Worm (Caenorhabditis elegans): ENCODE data around the gene acp-3.
A peak's percentile ranks its signal among the peaks of the same experiment; 100 is the strongest.

Gene acp-3

ce11 chrII:8415462-8416037, 21.4 kb downstream of the acp-3 start:
- TF ChIP-seq ztf-29 (GFP tag; IDR thresholded peaks at IDR 0.05) (peak; percentile 54; the same call in 1 of the 2 replicates), flt-1 (GFP tag; IDR thresholded peaks at IDR 0.05) (0 out of 2 replicates have a peak, but pooled peaks have one; percentile 49), med-1 (GFP tag; optimal IDR thresholded peaks at IDR 0.05; ENCODE audit: insufficient read depth) (no peak), T22C8.4 (GFP tag; IDR thresholded peaks at IDR 0.05) (no peak)

DNA sequence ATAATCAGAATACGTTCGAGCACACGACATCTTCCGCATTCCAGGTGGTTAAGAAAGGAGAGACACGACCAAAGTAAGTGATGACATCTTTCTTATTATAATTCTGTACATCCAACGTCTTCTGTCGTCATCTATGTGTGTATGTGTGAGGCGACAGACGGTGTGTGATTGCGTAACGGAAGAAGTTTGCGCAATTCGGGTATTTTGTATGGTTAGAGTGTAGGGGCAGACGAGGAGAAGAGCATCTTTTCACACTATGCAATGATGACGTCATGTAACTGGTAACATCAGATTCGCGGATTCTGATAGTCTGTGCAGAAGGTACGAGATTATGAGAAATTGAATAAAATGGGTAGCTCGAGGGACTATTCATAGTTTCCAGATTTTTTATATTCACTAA, 21.9 kb downstream of the acp-3 start:
- TF ChIP-seq cog-1 (tag; optimal IDR thresholded peaks at IDR 0.05) = no peak
- no peak for TF ChIP-seq med-1 (GFP tag; optimal IDR thresholded peaks at IDR 0.05; ENCODE audit: insufficient read depth)
- TF ChIP-seq T22C8.4 (GFP tag; IDR thresholded peaks at IDR 0.05) = no peak
- TF ChIP-seq ztf-23 (GFP tag; IDR thresholded peaks at IDR 0.05) = no peak
- TF ChIP-seq klf-2 (GFP tag; conservative IDR thresholded peaks at IDR 0.05) = no peak
- TF ChIP-seq ztf-29 (GFP tag; IDR thresholded peaks at IDR 0.05) = no peak
- TF ChIP-seq tab-1 (GFP tag; IDR thresholded peaks at IDR 0.05) = no peak
- TF ChIP-seq ref-1 (GFP tag; conservative IDR thresholded peaks at IDR 0.05) = no peak
- no peak for TF ChIP-seq flt-1 (GFP tag; IDR thresholded peaks at IDR 0.05)

DNA sequence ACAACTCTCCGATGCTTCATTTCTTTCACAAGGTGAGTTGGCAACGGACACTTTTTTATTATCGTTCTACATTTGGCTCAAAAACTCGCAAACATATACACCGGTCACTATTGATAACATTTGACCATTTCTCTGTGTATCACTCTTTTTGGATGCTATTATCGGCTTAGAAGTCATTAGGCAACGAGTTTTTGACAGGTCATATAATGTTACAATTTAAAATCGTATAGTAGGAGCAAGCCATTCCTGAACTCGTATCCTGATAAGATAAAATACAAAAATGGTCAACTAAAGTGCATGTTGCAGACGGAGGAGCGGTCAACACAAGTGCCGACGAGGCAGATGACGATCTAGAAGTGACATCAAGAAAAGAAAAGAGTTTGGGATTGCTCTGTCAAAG, 24.0 kb downstream of the acp-3 start:
- no peak for TF ChIP-seq flt-1 (GFP tag; IDR thresholded peaks at IDR 0.05)

ce11 chrII:8412061-8412721, 24.7 kb downstream of the acp-3 start, which contains the start of gene efl-3:
efl-3 (plus strand) TSS chrII:8412671.
- no peak for TF ChIP-seq ztf-29 (GFP tag; IDR thresholded peaks at IDR 0.05)
- TF ChIP-seq cog-1 (tag; optimal IDR thresholded peaks at IDR 0.05) = no peak
- TF ChIP-seq ztf-23 (GFP tag; IDR thresholded peaks at IDR 0.05) = no peak

ce11 chrII:8411002-8411401, 25.9 kb downstream of the acp-3 start:
- no peak for TF ChIP-seq ref-1 (GFP tag; conservative IDR thresholded peaks at IDR 0.05)
- TF ChIP-seq cog-1 (tag; optimal IDR thresholded peaks at IDR 0.05) = no peak
- no peak for TF ChIP-seq tab-1 (GFP tag; IDR thresholded peaks at IDR 0.05)
- TF ChIP-seq ztf-29 (GFP tag; IDR thresholded peaks at IDR 0.05) = no peak
- TF ChIP-seq ztf-23 (GFP tag; IDR thresholded peaks at IDR 0.05) = no peak
- no peak for TF ChIP-seq T22C8.4 (GFP tag; IDR thresholded peaks at IDR 0.05)
- TF ChIP-seq med-1 (GFP tag; optimal IDR thresholded peaks at IDR 0.05; ENCODE audit: insufficient read depth) = no peak
- TF ChIP-seq klf-2 (GFP tag; conservative IDR thresholded peaks at IDR 0.05) = no peak
- no peak for TF ChIP-seq flt-1 (GFP tag; IDR thresholded peaks at IDR 0.05)

DNA sequence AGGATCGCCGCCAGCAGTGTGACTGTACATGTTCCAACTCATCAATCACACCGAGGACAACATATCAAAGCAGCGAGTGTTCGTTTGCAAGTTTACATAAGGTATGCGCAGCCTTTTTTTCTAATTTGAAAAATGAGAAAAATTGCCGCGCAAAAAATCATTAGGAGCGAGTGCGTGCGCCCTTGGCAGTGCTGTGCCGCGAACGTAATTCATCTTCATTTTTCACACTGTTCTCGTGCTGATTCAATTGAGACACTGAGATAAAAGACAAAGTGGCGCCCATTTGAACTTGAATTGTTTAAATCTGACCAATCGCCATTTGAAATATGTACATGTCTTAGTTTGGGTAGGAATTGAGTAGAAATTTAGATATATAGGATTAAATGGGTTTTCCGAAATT, 27.4 kb downstream of the acp-3 start:
- no peak for TF ChIP-seq ref-1 (GFP tag; conservative IDR thresholded peaks at IDR 0.05)

DNA sequence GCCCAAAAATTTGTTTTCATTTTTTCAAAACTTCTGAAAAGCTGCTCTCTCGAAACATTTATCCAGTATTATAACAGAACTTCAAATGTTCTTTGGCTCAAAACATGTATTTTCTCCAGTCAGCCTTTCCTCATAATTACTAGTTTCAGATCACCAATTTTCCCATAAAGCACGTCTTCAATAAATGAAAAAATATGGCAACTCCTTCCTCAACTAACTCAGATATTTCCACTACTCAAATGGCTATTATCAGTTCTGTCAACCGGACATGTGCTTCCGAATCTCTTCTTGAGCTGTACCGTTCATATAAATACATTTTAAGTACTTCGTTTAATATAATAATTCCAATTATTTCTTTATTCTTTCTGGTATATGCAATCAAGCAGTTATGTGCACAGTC, 29.4 kb downstream of the acp-3 start, which contains the start of gene sra-13:
Gene sra-13, plus strand, starts transcription at position 195 of the 400 bp plus-strand sequence.
- no peak for TF ChIP-seq klf-2 (GFP tag; conservative IDR thresholded peaks at IDR 0.05)
- no peak for TF ChIP-seq flt-1 (GFP tag; IDR thresholded peaks at IDR 0.05)
- no peak for TF ChIP-seq ztf-29 (GFP tag; IDR thresholded peaks at IDR 0.05)
- TF ChIP-seq ztf-23 (GFP tag; IDR thresholded peaks at IDR 0.05) = no peak
- no peak for TF ChIP-seq T22C8.4 (GFP tag; IDR thresholded peaks at IDR 0.05)
- no peak for TF ChIP-seq med-1 (GFP tag; optimal IDR thresholded peaks at IDR 0.05; ENCODE audit: insufficient read depth)
- TF ChIP-seq cog-1 (tag; optimal IDR thresholded peaks at IDR 0.05) = no peak
- TF ChIP-seq ref-1 (GFP tag; conservative IDR thresholded peaks at IDR 0.05) = no peak
- no peak for TF ChIP-seq tab-1 (GFP tag; IDR thresholded peaks at IDR 0.05)

ce11 chrII:8405303-8405702, 31.6 kb downstream of the acp-3 start, which contains the start of gene ubc-24:
ubc-24 (plus strand) TSS chrII:8405603.
- TF ChIP-seq med-1 (GFP tag; optimal IDR thresholded peaks at IDR 0.05; ENCODE audit: insufficient read depth) (no peak), ref-1 (GFP tag; conservative IDR thresholded peaks at IDR 0.05) (no peak), tab-1 (GFP tag; IDR thresholded peaks at IDR 0.05) (no peak), ztf-23 (GFP tag; IDR thresholded peaks at IDR 0.05) (no peak), ztf-29 (GFP tag; IDR thresholded peaks at IDR 0.05) (no peak), T22C8.4 (GFP tag; IDR thresholded peaks at IDR 0.05) (no peak), cog-1 (tag; optimal IDR thresholded peaks at IDR 0.05) (no peak), klf-2 (GFP tag; conservative IDR thresholded peaks at IDR 0.05) (no peak), flt-1 (GFP tag; IDR thresholded peaks at IDR 0.05) (no peak)

DNA sequence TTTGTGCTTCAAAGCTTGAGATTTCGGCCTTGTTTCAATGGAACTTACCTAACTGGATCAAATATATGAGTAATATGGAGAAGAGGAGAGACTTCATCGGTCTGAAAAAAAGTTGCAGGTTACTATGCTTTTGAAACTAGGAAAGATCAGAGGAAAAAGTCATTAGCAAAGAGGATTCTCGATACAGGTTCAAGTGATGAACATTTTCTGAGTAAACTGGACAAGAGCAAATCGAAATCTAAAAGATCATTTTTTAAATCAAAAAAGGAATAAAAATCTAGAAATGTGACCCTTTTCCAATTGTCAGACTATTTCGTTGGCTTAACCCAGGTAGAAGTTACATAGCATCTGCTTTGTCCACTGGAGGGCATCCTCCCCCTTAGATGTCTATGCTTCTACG, 32.2 kb downstream of the acp-3 start, which contains the start of gene skpo-1:
Gene skpo-1, minus strand, starts transcription at position 101 of the 400 bp plus-strand sequence.
- TF ChIP-seq klf-2 (GFP tag; conservative IDR thresholded peaks at IDR 0.05) = no peak
- TF ChIP-seq med-1 (GFP tag; optimal IDR thresholded peaks at IDR 0.05; ENCODE audit: insufficient read depth) = no peak
- TF ChIP-seq tab-1 (GFP tag; IDR thresholded peaks at IDR 0.05) = no peak
- no peak for TF ChIP-seq cog-1 (tag; optimal IDR thresholded peaks at IDR 0.05)
- TF ChIP-seq ztf-29 (GFP tag; IDR thresholded peaks at IDR 0.05) = no peak
- no peak for TF ChIP-seq ref-1 (GFP tag; conservative IDR thresholded peaks at IDR 0.05)
- TF ChIP-seq flt-1 (GFP tag; IDR thresholded peaks at IDR 0.05) = no peak
- TF ChIP-seq T22C8.4 (GFP tag; IDR thresholded peaks at IDR 0.05) = no peak
- TF ChIP-seq ztf-23 (GFP tag; IDR thresholded peaks at IDR 0.05) = no peak

DNA sequence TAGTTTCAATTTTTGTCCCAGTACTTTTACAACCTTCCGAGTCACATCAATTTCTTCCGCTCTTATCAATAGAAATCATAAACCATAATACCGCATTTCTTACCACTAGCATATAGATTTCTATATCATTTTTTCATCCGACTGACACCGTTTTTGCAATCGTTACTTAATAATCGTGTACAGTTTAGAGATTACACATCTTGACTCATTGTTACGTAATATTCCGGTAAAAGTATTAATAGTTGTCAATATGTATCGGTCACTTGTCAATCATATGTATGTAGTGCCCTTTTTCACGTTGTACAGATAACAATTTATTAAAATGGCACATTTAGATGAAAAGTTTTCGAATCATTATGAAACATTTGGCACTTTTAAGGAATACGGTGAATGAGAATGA, 36.9 kb downstream of the acp-3 start:
- TF ChIP-seq ztf-23 (GFP tag; IDR thresholded peaks at IDR 0.05) (no peak), tab-1 (GFP tag; IDR thresholded peaks at IDR 0.05) (no peak), flt-1 (GFP tag; IDR thresholded peaks at IDR 0.05) (no peak), med-1 (GFP tag; optimal IDR thresholded peaks at IDR 0.05; ENCODE audit: insufficient read depth) (no peak), ref-1 (GFP tag; conservative IDR thresholded peaks at IDR 0.05) (no peak), ztf-29 (GFP tag; IDR thresholded peaks at IDR 0.05) (no peak), cog-1 (tag; optimal IDR thresholded peaks at IDR 0.05) (no peak), T22C8.4 (GFP tag; IDR thresholded peaks at IDR 0.05) (no peak), klf-2 (GFP tag; conservative IDR thresholded peaks at IDR 0.05) (no peak)

All from whole organism, midembryonic.